Worm (Caenorhabditis elegans) whole organism, young adult: Measurements from ENCODE around the gene R74.2.

ENCODE experiments used
- B0336.3 ChIP-seq: fragments of 200-800 bp; sonication (Bioruptor generic); IDR thresholded peaks from 2 replicates; pipeline ENCODE4 v1.3.6; 2022; ENCODE audit warnings: missing genetic modification characterization, missing compliant biosample characterization
- D2030.7 ChIP-seq: fragments of 200-800 bp; sonication (Bioruptor generic); IDR thresholded peaks from 2 replicates; pipeline ENCODE4 v1.3.6; 2022; ENCODE audit warnings: missing genetic modification reagents, missing genetic modification characterization, missing compliant biosample characterization
- F49E8.2 ChIP-seq: sonication (generic microtip); optimal IDR thresholded peaks from 3 replicates; lab custom pipeline; 2017; ENCODE audit warnings: missing genetic modification characterization, mild to moderate bottlenecking, missing compliant biosample characterization, antibody characterized with exemption, moderate library complexity; ENCODE audit not compliant: insufficient read depth
- F52B5.7 ChIP-seq: sonication (generic microtip); optimal IDR thresholded peaks from 2 replicates; lab custom pipeline; 2016; ENCODE audit warnings: mild to moderate bottlenecking, missing genetic modification characterization, missing compliant biosample characterization
- F57C9.4 ChIP-seq: sonication (generic microtip); optimal IDR thresholded peaks from 2 replicates; lab custom pipeline; 2017; ENCODE audit warnings: mild to moderate bottlenecking, missing genetic modification characterization, missing compliant biosample characterization
- K11D2.4 ChIP-seq: fragments of 200-800 bp; sonication (Bioruptor generic); IDR thresholded peaks from 2 replicates; pipeline ENCODE4 v1.3.6; 2022; ENCODE audit warnings: missing genetic modification reagents, missing genetic modification characterization, missing compliant biosample characterization
- T07F8.4 ChIP-seq: sonication (generic microtip); optimal IDR thresholded peaks from 2 replicates; lab custom pipeline; 2016; ENCODE audit warnings: mild to moderate bottlenecking, missing genetic modification characterization, moderate library complexity, missing compliant biosample characterization
- Y53F4B.3 ChIP-seq: fragments of 200-800 bp; sonication (Bioruptor generic); IDR thresholded peaks from 2 replicates; pipeline ENCODE4 v1.3.6; 2022; ENCODE audit warnings: missing genetic modification reagents, missing genetic modification characterization, missing compliant biosample characterization
- Y56A3A.18 ChIP-seq: fragments of 200-800 bp; sonication (Bioruptor generic); IDR thresholded peaks from 2 replicates; pipeline ENCODE4 v1.3.6; 2022; ENCODE audit warnings: missing genetic modification reagents, missing genetic modification characterization, missing compliant biosample characterization
- Y95B8A.8 ChIP-seq: fragments of 200-800 bp; sonication (Bioruptor generic); IDR thresholded peaks from 2 replicates; pipeline ENCODE4 v1.3.6; 2022; ENCODE audit warnings: missing genetic modification reagents, missing genetic modification characterization, missing compliant biosample characterization
- ZK185.1 ChIP-seq: sonication (generic microtip); optimal IDR thresholded peaks from 2 replicates; lab custom pipeline; 2016; ENCODE audit warnings: mild to moderate bottlenecking, missing genetic modification characterization, missing compliant biosample characterization; ENCODE audit not compliant: poor library complexity, severe bottlenecking
- akir-1 ChIP-seq: fragments of 200-800 bp; sonication (Bioruptor generic); optimal IDR thresholded peaks from 2 replicates; lab custom pipeline; 2018; ENCODE audit warnings: mild to moderate bottlenecking, missing genetic modification characterization, moderate library complexity, missing compliant biosample characterization
- ama-1 ChIP-seq, 3 experiments: fragments of 150-350 bp in 1 of 3; sonication (generic microtip) in 2 of 3; optimal IDR thresholded peaks; 2 replicates each; lab custom pipeline; 2014 to 2018; ENCODE audit warnings: missing biosample characterization in 2 of 3, missing genetic modification characterization in 2 of 3, missing genetic modification reagents in 2 of 3
- athp-1 ChIP-seq: sonication (generic microtip); optimal IDR thresholded peaks from 2 replicates; lab custom pipeline; 2017; ENCODE audit warnings: mild to moderate bottlenecking, missing genetic modification characterization, missing compliant biosample characterization
- attf-5 ChIP-seq: fragments of 200-800 bp; sonication (Bioruptor generic); optimal IDR thresholded peaks from 2 replicates; lab custom pipeline; 2018; ENCODE audit warnings: mild to moderate bottlenecking, missing genetic modification characterization, missing compliant biosample characterization
- bed-1 ChIP-seq: fragments of 200-800 bp; sonication (Bioruptor generic); IDR thresholded peaks from 2 replicates; pipeline ENCODE4 v1.3.6; 2022; ENCODE audit warnings: missing genetic modification reagents, missing genetic modification characterization, missing compliant biosample characterization
- ccch-3 ChIP-seq: fragments of 200-800 bp; sonication (Bioruptor generic); optimal IDR thresholded peaks from 2 replicates; lab custom pipeline; 2018; ENCODE audit warnings: mild to moderate bottlenecking, missing genetic modification characterization, missing compliant biosample characterization
- cebp-2 ChIP-seq: fragments of 200-800 bp; sonication (Bioruptor generic); IDR thresholded peaks from 2 replicates; pipeline ENCODE4 v1.3.6; 2022; ENCODE audit warnings: missing genetic modification characterization, missing compliant biosample characterization
- ceh-27 ChIP-seq: fragments of 200-800 bp; sonication (Bioruptor generic); optimal IDR thresholded peaks from 2 replicates; lab custom pipeline; 2018; ENCODE audit warnings: mild to moderate bottlenecking, missing genetic modification characterization, moderate library complexity, missing compliant biosample characterization
- die-1 ChIP-seq: sonication (generic microtip); optimal IDR thresholded peaks from 2 replicates; lab custom pipeline; 2016; ENCODE audit warnings: missing genotype, mild to moderate bottlenecking, missing genetic modification characterization, missing compliant biosample characterization
- dpff-1 ChIP-seq: sonication (generic microtip); optimal IDR thresholded peaks from 2 replicates; lab custom pipeline; 2017; ENCODE audit warnings: mild to moderate bottlenecking, missing genetic modification characterization, missing compliant biosample characterization
- gei-17 ChIP-seq: fragments of 200-800 bp; sonication (Bioruptor generic); optimal IDR thresholded peaks from 2 replicates; lab custom pipeline; 2018; ENCODE audit warnings: mild to moderate bottlenecking, missing genetic modification characterization, missing compliant biosample characterization
- hlh-26 ChIP-seq: fragments of 200-800 bp; sonication (Bioruptor generic); conservative IDR thresholded peaks from 2 replicates; pipeline ENCODE4 v1.3.6; 2022; ENCODE audit warnings: missing genetic modification reagents, missing genetic modification characterization, missing compliant biosample characterization
- hmg-1.2 ChIP-seq: fragments of 200-800 bp; sonication (Bioruptor generic); IDR thresholded peaks from 2 replicates; pipeline ENCODE4 v1.3.6; 2022; ENCODE audit warnings: missing genetic modification reagents, missing genetic modification characterization, missing compliant biosample characterization
- lin-35 ChIP-seq, 3 experiments: fragments of 150-350 bp in 2 of 3; sonication (generic microtip) in 1 of 3; optimal IDR thresholded peaks; 2 replicates each; lab custom pipeline; 2014 to 2018; ENCODE audit warnings: missing biosample characterization in 3 of 3, missing genetic modification characterization in 3 of 3, missing genetic modification reagents in 3 of 3
- lin-40 ChIP-seq: sonication (generic microtip); optimal IDR thresholded peaks from 2 replicates; lab custom pipeline; 2016; ENCODE audit warnings: missing genetic modification characterization, mild to moderate bottlenecking, missing compliant biosample characterization, missing genotype, missing genetic modification reagents
- lir-1 ChIP-seq: fragments of 200-800 bp; sonication (Bioruptor generic); conservative IDR thresholded peaks from 2 replicates; pipeline ENCODE4 v1.3.6; 2022; ENCODE audit warnings: missing genetic modification reagents, missing genetic modification characterization, missing compliant biosample characterization
- madf-10 ChIP-seq: sonication (generic microtip); optimal IDR thresholded peaks from 2 replicates; lab custom pipeline; 2016; ENCODE audit warnings: mild to moderate bottlenecking, missing genetic modification characterization, missing compliant biosample characterization
- madf-8 ChIP-seq: fragments of 200-800 bp; sonication (Bioruptor generic); conservative IDR thresholded peaks from 2 replicates; pipeline ENCODE4 v1.3.6; 2022; ENCODE audit warnings: missing genetic modification reagents, missing genetic modification characterization, missing compliant biosample characterization
- mcd-1 ChIP-seq: fragments of 200-800 bp; sonication (Bioruptor generic); IDR thresholded peaks from 2 replicates; pipeline ENCODE4 v1.3.6; 2022; ENCODE audit warnings: missing genetic modification reagents, missing genetic modification characterization, missing compliant biosample characterization
- mes-4 ChIP-seq: sonication (generic microtip); optimal IDR thresholded peaks from 2 replicates; lab custom pipeline; 2016; ENCODE audit warnings: missing genotype, missing genetic modification characterization, missing compliant biosample characterization
- mxl-1 ChIP-seq: sonication (generic microtip); optimal IDR thresholded peaks from 2 replicates; lab custom pipeline; 2016; ENCODE audit warnings: missing genetic modification characterization, missing compliant biosample characterization
- nhr-27 ChIP-seq: fragments of 200-800 bp; sonication (Bioruptor generic); optimal IDR thresholded peaks from 2 replicates; lab custom pipeline; 2018; ENCODE audit warnings: mild to moderate bottlenecking, missing genetic modification characterization, moderate library complexity, missing compliant biosample characterization
- sdz-38 ChIP-seq: sonication (generic microtip); optimal IDR thresholded peaks from 2 replicates; lab custom pipeline; 2016; ENCODE audit warnings: missing genotype, missing genetic modification characterization, missing compliant biosample characterization
- snpc-1.1 ChIP-seq: sonication (generic microtip); optimal IDR thresholded peaks from 2 replicates; lab custom pipeline; 2017; ENCODE audit warnings: missing genetic modification characterization, mild to moderate bottlenecking, missing compliant biosample characterization, antibody characterized with exemption, moderate library complexity, missing genotype, missing genetic modification reagents; ENCODE audit not compliant: insufficient read depth
- snpc-3.4 ChIP-seq: sonication (generic microtip); optimal IDR thresholded peaks from 2 replicates; lab custom pipeline; 2017; ENCODE audit warnings: missing genetic modification characterization, mild to moderate bottlenecking, missing compliant biosample characterization, antibody characterized with exemption, moderate library complexity, missing genotype, missing genetic modification reagents
- tbp1 ChIP-seq: fragments of 200-800 bp; sonication (Bioruptor generic); optimal IDR thresholded peaks from 2 replicates; lab custom pipeline; 2018; ENCODE audit warnings: mild to moderate bottlenecking, missing genetic modification characterization, missing compliant biosample characterization
- tlf-1 ChIP-seq: fragments of 200-800 bp; sonication (Bioruptor generic); optimal IDR thresholded peaks from 2 replicates; lab custom pipeline; 2018; ENCODE audit warnings: mild to moderate bottlenecking, missing genetic modification characterization, missing compliant biosample characterization
- xnd-1 ChIP-seq: sonication (generic microtip); optimal IDR thresholded peaks from 2 replicates; lab custom pipeline; 2016; ENCODE audit warnings: missing genotype, missing genetic modification reagents, missing genetic modification characterization, missing compliant biosample characterization
- zfh-2 ChIP-seq: fragments of 200-800 bp; sonication (Bioruptor generic); conservative IDR thresholded peaks from 2 replicates; pipeline ENCODE4 v1.3.6; 2022; ENCODE audit warnings: missing genetic modification reagents, missing genetic modification characterization, missing compliant biosample characterization
- zim-3 ChIP-seq: sonication (generic microtip); optimal IDR thresholded peaks from 2 replicates; lab custom pipeline; 2017; ENCODE audit warnings: mild to moderate bottlenecking, missing genetic modification characterization, moderate library complexity, missing compliant biosample characterization
- ztf-26 ChIP-seq: sonication (generic microtip); optimal IDR thresholded peaks from 2 replicates; lab custom pipeline; 2017; ENCODE audit warnings: missing genetic modification characterization, missing compliant biosample characterization

Gene R74.2

ce11 chrIII:4193659-4194103 is 5.7 kb downstream of the R74.2 start, which contains the start of gene xbp-1 (continued):
- TF ChIP-seq F52B5.7 = no peak
- TF ChIP-seq ccch-3 = no peak
- peak; percentile 44 for TF ChIP-seq ztf-26 (tag; lab: Kevin White, UChicago)
- 0 out of 2 replicates have a peak, but pooled peaks have one; percentile 38 for TF ChIP-seq Y95B8A.8 (GFP tag; lab: Robert Waterston, UW)
- TF ChIP-seq madf-10 (tag; lab: Kevin White, UChicago) = peak; percentile 91
- TF ChIP-seq Y56A3A.18 (GFP tag; lab: Robert Waterston, UW) = no peak
- TF ChIP-seq lin-35 (GFP tag; optimal IDR thresholded peaks at IDR 0.05; lab: Kevin White, UChicago) = peak in 1 of 3 experiments; percentile 48
- TF ChIP-seq xnd-1 (tag; lab: Kevin White, UChicago) = no peak
- TF ChIP-seq lin-40 (tag; lab: Kevin White, UChicago) = peak; percentile 84
- TF ChIP-seq attf-5 (GFP tag; lab: Kevin White, UChicago) = peak; percentile 98
- TF ChIP-seq mes-4 (tag; lab: Kevin White, UChicago) = no peak
- no peak for TF ChIP-seq die-1 (tag; lab: Kevin White, UChicago)
- peak; percentile 80 for TF ChIP-seq B0336.3 (GFP tag; lab: Robert Waterston, UW)
- peak; percentile 74 for TF ChIP-seq akir-1 (GFP tag; lab: Kevin White, UChicago)
- no peak for TF ChIP-seq F57C9.4 (tag; lab: Kevin White, UChicago)
- no peak for TF ChIP-seq madf-8
- peak; percentile 69 for TF ChIP-seq ceh-27 (GFP tag; lab: Kevin White, UChicago)
- TF ChIP-seq nhr-27 (tag; lab: Kevin White, UChicago) = no peak
- no peak for TF ChIP-seq T07F8.4
- no peak for TF ChIP-seq snpc-1.1 (tag; lab: Kevin White, UChicago)
- peak; percentile 64 for TF ChIP-seq tbp1 (GFP tag; lab: Kevin White, UChicago)
- TF ChIP-seq lir-1 (GFP tag; lab: Robert Waterston, UW) = no peak; the same call in 1 of the 2 replicates
- no peak for TF ChIP-seq bed-1 (GFP tag; lab: Robert Waterston, UW)
- TF ChIP-seq sdz-38 (tag; lab: Kevin White, UChicago) = no peak
- no peak for TF ChIP-seq mxl-1 (tag; lab: Kevin White, UChicago)
- peak; percentile 64 for TF ChIP-seq mcd-1 (GFP tag; lab: Robert Waterston, UW)
- no peak for TF ChIP-seq snpc-3.4 (tag; lab: Kevin White, UChicago)
- TF ChIP-seq D2030.7 (GFP tag; lab: Robert Waterston, UW) = no peak
- TF ChIP-seq zim-3 (tag; lab: Kevin White, UChicago) = no peak
- TF ChIP-seq hlh-26 (GFP tag; lab: Robert Waterston, UW) = no peak
- TF ChIP-seq athp-1 (tag; lab: Kevin White, UChicago) = peak; percentile 41
- no peak for TF ChIP-seq F49E8.2 (tag; lab: Kevin White, UChicago)
- TF ChIP-seq dpff-1 (tag; lab: Kevin White, UChicago) = no peak
- TF ChIP-seq gei-17 (GFP tag; lab: Kevin White, UChicago) = peak; percentile 38
- TF ChIP-seq K11D2.4 (GFP tag; lab: Robert Waterston, UW) = no peak; the same call in 1 of the 2 replicates

DNA sequence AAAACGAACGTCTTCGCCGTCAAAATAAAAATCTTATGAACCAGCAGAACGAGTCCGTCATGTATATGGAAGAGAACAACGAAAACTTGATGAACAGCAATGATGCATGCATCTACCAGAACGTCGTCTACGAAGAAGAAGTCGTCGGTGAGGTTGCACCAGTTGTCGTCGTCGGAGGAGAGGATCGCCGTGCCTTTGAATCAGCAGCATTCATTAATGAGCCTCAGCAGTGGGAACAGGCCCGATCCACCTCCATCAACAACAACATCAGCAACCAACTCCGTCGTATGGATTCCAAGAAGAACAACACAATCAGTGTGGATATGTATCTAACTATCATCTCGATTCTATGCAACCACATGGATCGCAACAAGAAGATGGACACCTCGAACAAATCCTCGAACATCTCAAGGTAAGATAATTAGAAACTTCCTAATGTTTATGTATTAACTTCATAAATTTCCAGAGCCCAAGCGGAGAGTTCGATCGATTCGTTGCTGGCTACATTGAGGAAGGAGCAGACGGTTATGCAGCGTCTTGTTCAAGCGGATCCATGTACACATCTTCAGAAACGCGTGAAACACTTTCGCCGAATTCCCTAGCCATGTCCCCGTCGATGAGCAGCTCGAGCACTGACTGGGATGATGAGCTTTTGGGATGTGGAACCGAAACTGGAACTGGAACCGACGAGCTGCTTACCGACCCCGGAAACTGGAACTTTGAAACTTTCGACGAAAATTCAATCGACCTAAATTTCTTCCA is 6.6 kb downstream of the R74.2 start:
- TF ChIP-seq zfh-2 (GFP tag; lab: Robert Waterston, UW) (no peak; the same call in 1 of the 2 replicates), tlf-1 (GFP tag; lab: Kevin White, UChicago) (peak; percentile 13), dpff-1 (tag; lab: Kevin White, UChicago) (no peak), cebp-2 (GFP tag; lab: Robert Waterston, UW) (0 out of 2 replicates have a peak, but pooled peaks have one; percentile 57), ama-1 (optimal IDR thresholded peaks at IDR 0.05; lab: Kevin White, UChicago) (no peak), ama-1 (GFP tag; optimal IDR thresholded peaks at IDR 0.05; lab: Kevin White, UChicago) (peak in 1 of 2 experiments; percentile 66), Y53F4B.3 (no peak), ZK185.1 (no peak), hmg-1.2 (GFP tag; lab: Robert Waterston, UW) (0 out of 2 replicates have a peak, but pooled peaks have one; percentile 11)
